Fruit fly (Drosophila melanogaster): ENCODE data around the gene Sfp24Bd.

Gene Sfp24Bd

dm6 chr2L:3675770-3676169, 6.8 kb upstream of the Sfp24Bd start (continued):
- TF ChIP-seq CG12744 (GFP tag; optimal IDR thresholded peaks at IDR 0.05) (no peak), CG14860 (GFP tag; IDR thresholded peaks at IDR 0.05; ENCODE audit: partially characterized antibody) (no peak), CG5245 (GFP tag; optimal IDR thresholded peaks at IDR 0.05) (peak; percentile 30), CG8290 (GFP tag; optimal IDR thresholded peaks at IDR 0.05) (no peak), CG8290 (tag; optimal IDR thresholded peaks at IDR 0.05) (no peak), CG9797 (GFP tag; optimal IDR thresholded peaks at IDR 0.05) (no peak), CG11723 (GFP tag; optimal IDR thresholded peaks at IDR 0.05) (no peak), ro (GFP tag; IDR thresholded peaks at IDR 0.05) (no peak), CG17802 (tag; optimal IDR thresholded peaks at IDR 0.05) (peak; percentile 15), CG2116 (GFP tag; optimal IDR thresholded peaks at IDR 0.05) (no peak), CG12659 (GFP tag; optimal IDR thresholded peaks at IDR 0.05) (no peak), H2.0 (GFP tag; IDR thresholded peaks at IDR 0.05) (no peak), maf-S (GFP tag; optimal IDR thresholded peaks at IDR 0.05) (no peak), nom (GFP tag; optimal IDR thresholded peaks at IDR 0.05) (no peak), Awh (GFP tag; IDR thresholded peaks at IDR 0.05) (0 out of 2 replicates have a peak, but pooled peaks have one; percentile 28), Doc2 (GFP tag; IDR thresholded peaks at IDR 0.05) (no peak), mld (GFP tag; IDR thresholded peaks at IDR 0.05; ENCODE audit: partially characterized antibody) (no peak), CHES-1-like (GFP tag; optimal IDR thresholded peaks at IDR 0.05) (no peak), CG12219 (GFP tag; optimal IDR thresholded peaks at IDR 0.05) (peak; percentile 26), CG4404 (GFP tag; IDR thresholded peaks at IDR 0.05) (peak; percentile 41; the same call in 1 of the 2 replicates), Dfd (GFP tag; optimal IDR thresholded peaks at IDR 0.05) (no peak), nerfin-1 (tag; optimal IDR thresholded peaks at IDR 0.05) (peak; percentile 19), Gsc (GFP tag; IDR thresholded peaks at IDR 0.05) (no peak), lola (GFP tag; optimal IDR thresholded peaks at IDR 0.05) (peak in 1 of 3 experiments; percentile 72), CG13894 (tag; optimal IDR thresholded peaks at IDR 0.05) (no peak), Aef1 (GFP tag; IDR thresholded peaks at IDR 0.05) (0 out of 3 replicates have a peak, but pooled peaks have one; percentile 12), CG14441 (GFP tag; IDR thresholded peaks at IDR 0.05) (0 out of 2 replicates have a peak, but pooled peaks have one; percentile 20), CG32532 (GFP tag; IDR thresholded peaks at IDR 0.05) (no peak), GATAe (GFP tag; conservative IDR thresholded peaks at IDR 0.05) (no peak), kah (GFP tag; optimal IDR thresholded peaks at IDR 0.05) (no peak), CG17186 (GFP tag; optimal IDR thresholded peaks at IDR 0.05) (no peak), Max (GFP tag; optimal IDR thresholded peaks at IDR 0.05) (no peak), CG17612 (GFP tag; IDR thresholded peaks at IDR 0.05) (no peak), ato (GFP tag; IDR thresholded peaks at IDR 0.05; ENCODE audit: partially characterized antibody) (no peak), CG31441 (GFP tag; IDR thresholded peaks at IDR 0.05) (peak; percentile 48; the same call in 1 of the 2 replicates), Blimp-1 (GFP tag; optimal IDR thresholded peaks at IDR 0.05) (no peak), CG34224 (GFP tag; IDR thresholded peaks at IDR 0.05; ENCODE audit: partially characterized antibody) (no peak), CG6175 (GFP tag; IDR thresholded peaks at IDR 0.05) (no peak), CG30020 (tag; optimal IDR thresholded peaks at IDR 0.05) (no peak), yki (optimal IDR thresholded peaks at IDR 0.05) (no peak), toy (GFP tag; IDR thresholded peaks at IDR 0.05) (no peak), exex (tag; optimal IDR thresholded peaks at IDR 0.05) (no peak), CG11560 (tag; IDR thresholded peaks at IDR 0.05) (no peak), bcd (GFP tag; optimal IDR thresholded peaks at IDR 0.05) (peak; percentile 10), CG8944 (GFP tag; optimal IDR thresholded peaks at IDR 0.05) (no peak), ken (GFP tag; IDR thresholded peaks at IDR 0.05) (no peak), tin (GFP tag; optimal IDR thresholded peaks at IDR 0.05) (peak; percentile 31), eve (GFP tag; optimal IDR thresholded peaks at IDR 0.05) (peak in 1 of 2 experiments; percentile 18), Oli (tag; optimal IDR thresholded peaks at IDR 0.05) (peak; percentile 49), jing (GFP tag; optimal IDR thresholded peaks at IDR 0.05) (peak; percentile 33), knrl (GFP tag; IDR thresholded peaks at IDR 0.05; ENCODE audit: partially characterized antibody) (no peak)
